Worm (Caenorhabditis elegans): ENCODE results near the gene ceph-41.

The ceph-41 gene

ce11 chrIV:8136005-8136512, 9.1 kb downstream of the ceph-41 start, which contains the start of the genes isp-1 and islo-1:
isp-1 (minus strand) TSS chrIV:8136055.
islo-1 (plus strand) TSS chrIV:8136389.
- TF ChIP-seq skn-1 (tag; optimal IDR thresholded peaks at IDR 0.05), result no peak
- TF ChIP-seq elt-1 (tag; optimal IDR thresholded peaks at IDR 0.05), result no peak
- no peak for TF ChIP-seq dmd-4 (tag; optimal IDR thresholded peaks at IDR 0.05)
- TF ChIP-seq mbf-1 (tag; optimal IDR thresholded peaks at IDR 0.05), result no peak
- TF ChIP-seq elt-3 (tag; optimal IDR thresholded peaks at IDR 0.05), result no peak
- TF ChIP-seq nhr-6 (tag; optimal IDR thresholded peaks at IDR 0.05), result no peak
- peak; percentile 80 for TF ChIP-seq nhr-129 (tag; optimal IDR thresholded peaks at IDR 0.05)
- no peak for TF ChIP-seq sma-3 (GFP tag; optimal IDR thresholded peaks at IDR 0.05)
- TF ChIP-seq blmp-1 (tag; optimal IDR thresholded peaks at IDR 0.05; ENCODE audit: insufficient read depth), result no peak
- TF ChIP-seq aly-2 (tag; optimal IDR thresholded peaks at IDR 0.05), result no peak
- TF ChIP-seq nhr-11 (tag; optimal IDR thresholded peaks at IDR 0.05), result no peak
- no peak for TF ChIP-seq ZK546.5 (tag; optimal IDR thresholded peaks at IDR 0.05)
- no peak for TF ChIP-seq lin-13 (GFP tag; optimal IDR thresholded peaks at IDR 0.05)
- no peak for TF ChIP-seq egl-27 (tag; optimal IDR thresholded peaks at IDR 0.05)
- TF ChIP-seq gmeb-1 (tag; optimal IDR thresholded peaks at IDR 0.05), result no peak
- TF ChIP-seq nhr-10 (tag; optimal IDR thresholded peaks at IDR 0.05), result no peak
- no peak for TF ChIP-seq nhr-77 (tag; optimal IDR thresholded peaks at IDR 0.05)
- TF ChIP-seq C34F6.9 (tag; optimal IDR thresholded peaks at IDR 0.05), result peak; percentile 81
- peak; percentile 20 for TF ChIP-seq nhr-25 (tag; optimal IDR thresholded peaks at IDR 0.05)
- peak; percentile 6 for TF ChIP-seq sma-9 (GFP tag; optimal IDR thresholded peaks at IDR 0.05)
- TF ChIP-seq sma-9 (tag; optimal IDR thresholded peaks at IDR 0.05), result no peak
- TF ChIP-seq ceh-82 (tag; optimal IDR thresholded peaks at IDR 0.05), result no peak
- TF ChIP-seq sem-4 (tag; optimal IDR thresholded peaks at IDR 0.05), result no peak
- no peak for TF ChIP-seq peb-1 (tag; optimal IDR thresholded peaks at IDR 0.05)
- no peak for TF ChIP-seq Y55F3AM.14 (GFP tag; optimal IDR thresholded peaks at IDR 0.05)
- TF ChIP-seq nhr-237 (tag; optimal IDR thresholded peaks at IDR 0.05), result no peak
- no peak for TF ChIP-seq mab-5 (tag; optimal IDR thresholded peaks at IDR 0.05)
- no peak for TF ChIP-seq ztf-4 (tag; optimal IDR thresholded peaks at IDR 0.05)
- TF ChIP-seq zag-1 (tag; optimal IDR thresholded peaks at IDR 0.05), result no peak
- no peak for TF ChIP-seq nhr-12 (tag; optimal IDR thresholded peaks at IDR 0.05)
- TF ChIP-seq F13H6.1 (tag; optimal IDR thresholded peaks at IDR 0.05), result peak; percentile 43
- peak; percentile 76 for TF ChIP-seq unc-55 (GFP tag; optimal IDR thresholded peaks at IDR 0.05)
- no peak for TF ChIP-seq lin-39 (tag; optimal IDR thresholded peaks at IDR 0.05)
- TF ChIP-seq ztf-11 (tag; optimal IDR thresholded peaks at IDR 0.05), result no peak
- TF ChIP-seq R02D3.7 (tag; optimal IDR thresholded peaks at IDR 0.05), result no peak
- no peak for TF ChIP-seq ama-1 (optimal IDR thresholded peaks at IDR 0.05)
- TF ChIP-seq lin-11 (tag; optimal IDR thresholded peaks at IDR 0.05), result peak; percentile 36
- TF ChIP-seq snpc-4 (tag; optimal IDR thresholded peaks at IDR 0.05), result no peak
- no peak for TF ChIP-seq alr-1 (tag; optimal IDR thresholded peaks at IDR 0.05)
- peak; percentile 58 for TF ChIP-seq crh-2 (tag; optimal IDR thresholded peaks at IDR 0.05)
- peak in 1 of 2 experiments; percentile 44 for TF ChIP-seq mdl-1 (tag; optimal IDR thresholded peaks at IDR 0.05)
- TF ChIP-seq nhr-21 (tag; optimal IDR thresholded peaks at IDR 0.05), result no peak
- peak; percentile 45 for TF ChIP-seq fos-1 (tag; optimal IDR thresholded peaks at IDR 0.05)
- TF ChIP-seq nhr-23 (tag; optimal IDR thresholded peaks at IDR 0.05), result no peak
- TF ChIP-seq ceh-16 (tag; optimal IDR thresholded peaks at IDR 0.05), result no peak
- no peak for TF ChIP-seq unc-62 (GFP tag; optimal IDR thresholded peaks at IDR 0.05)
- TF ChIP-seq lsy-2 (tag; optimal IDR thresholded peaks at IDR 0.05), result peak in 1 of 2 experiments; percentile 69
- TF ChIP-seq ztf-1 (GFP tag; conservative IDR thresholded peaks at IDR 0.05), result no peak
- no peak for TF ChIP-seq unc-39 (tag; optimal IDR thresholded peaks at IDR 0.05)
